Worm (Caenorhabditis elegans): Measurements from ENCODE around the gene bca-2.

DNA sequence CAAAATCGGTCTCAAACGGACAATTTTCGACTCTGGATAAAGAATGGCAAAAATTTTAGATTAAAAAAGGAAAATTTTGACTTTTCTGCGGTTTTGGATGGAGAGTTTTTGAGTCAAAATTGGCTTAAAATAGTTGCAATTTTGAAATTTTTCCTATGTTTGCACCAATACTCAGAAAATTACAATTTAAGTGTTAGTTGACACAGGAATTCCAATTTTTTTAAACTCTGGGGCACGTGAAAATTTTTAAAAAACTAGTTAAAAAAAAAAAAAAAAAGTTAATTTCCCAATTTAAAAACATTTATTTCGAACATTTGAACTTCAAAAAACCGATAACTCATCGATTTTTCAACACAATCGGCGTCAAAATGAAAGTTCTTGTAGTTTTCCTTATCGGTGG, 11.8 kb upstream of the bca-2 start, which contains the start of gene Y116A8C.33:
- TF ChIP-seq klf-2 (GFP tag; conservative IDR thresholded peaks at IDR 0.05) (no peak), tab-1 (GFP tag; IDR thresholded peaks at IDR 0.05) (no peak), cog-1 (tag; optimal IDR thresholded peaks at IDR 0.05) (no peak), flt-1 (GFP tag; IDR thresholded peaks at IDR 0.05) (no peak), ztf-29 (GFP tag; IDR thresholded peaks at IDR 0.05) (no peak)
